Fruit fly (Drosophila melanogaster): Measurements from ENCODE around the gene Arc42.

The Arc42 gene

DNA sequence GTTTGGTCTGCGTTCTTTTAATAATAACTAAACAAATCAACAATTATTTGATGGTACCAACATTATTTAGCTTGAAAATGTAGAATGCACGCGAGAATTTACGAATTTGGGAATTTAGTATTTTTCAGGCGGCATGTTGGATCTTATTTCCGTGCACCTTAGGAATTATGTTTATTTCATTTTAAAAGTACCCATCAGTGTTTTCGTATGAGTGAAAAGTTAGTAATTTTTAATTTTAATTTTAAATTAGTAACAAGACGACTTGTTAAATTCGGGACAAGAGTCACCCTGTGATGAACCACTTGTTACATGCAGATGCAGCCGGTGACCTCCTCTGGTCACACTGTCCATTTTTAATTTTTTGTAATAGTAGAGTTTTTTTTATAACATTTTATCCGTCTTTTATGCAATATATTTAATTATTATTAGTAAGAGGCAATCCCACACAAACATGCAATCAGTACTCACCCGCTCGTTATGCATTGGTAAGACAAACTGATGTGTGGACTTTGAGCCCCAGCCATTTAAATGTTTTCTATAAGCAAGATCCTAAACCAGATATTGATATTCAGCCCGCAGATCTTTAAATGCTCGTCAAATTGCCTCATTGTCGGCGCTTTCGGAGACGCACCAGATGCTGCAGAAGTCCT is at the start of gene Arc42, which contains the start of gene CG17186:
Gene Arc42, plus strand, starts transcription at position 311 of the 650 bp plus-strand sequence.
Gene CG17186, minus strand, starts transcription at position 88 of the 650 bp plus-strand sequence.
- TF ChIP-seq noc (tag; optimal IDR thresholded peaks at IDR 0.05): no peak

dm6 chr3R:19830973-19831372 is 46.6 kb upstream of the Arc42 start:
- TF ChIP-seq noc (tag; optimal IDR thresholded peaks at IDR 0.05): peak; percentile 68

- TF ChIP-seq noc (tag; optimal IDR thresholded peaks at IDR 0.05): no peak
Observed at dm6 chr3R:19833546-19833945, 44.0 kb upstream of the Arc42 start.

- TF ChIP-seq noc (tag; optimal IDR thresholded peaks at IDR 0.05): peak; percentile 37
Observed at dm6 chr3R:19833963-19834362, 43.6 kb upstream of the Arc42 start.

DNA sequence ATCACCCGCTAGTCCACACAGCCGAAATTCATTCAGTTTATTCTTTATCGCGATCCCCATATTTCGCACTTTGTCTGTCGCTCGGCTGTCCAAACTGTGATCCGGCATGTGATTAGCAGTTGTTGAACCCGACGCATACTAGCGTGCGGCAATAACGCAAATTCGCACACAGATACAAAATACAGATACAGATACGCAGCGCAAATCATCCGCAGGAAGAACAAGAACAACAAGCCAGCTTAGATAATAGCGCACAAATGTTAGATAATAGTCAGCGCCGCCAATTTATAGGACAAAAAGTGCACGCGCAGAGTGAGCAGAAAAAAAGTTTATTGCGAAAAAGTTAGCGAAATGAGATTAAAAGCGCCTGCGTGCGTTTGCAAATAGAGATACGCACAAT is 42.6 kb upstream of the Arc42 start:
- peak; percentile 73 for TF ChIP-seq noc (tag; optimal IDR thresholded peaks at IDR 0.05)

- peak; percentile 61 for TF ChIP-seq noc (tag; optimal IDR thresholded peaks at IDR 0.05)
Observed at dm6 chr3R:19836687-19837086, 40.9 kb upstream of the Arc42 start, which contains the start of gene bnl. Gene bnl, minus strand, starts transcription at chr3R:19836817.

dm6 chr3R:19838925-19839601 is 38.5 kb upstream of the Arc42 start:
- no peak for TF ChIP-seq noc (tag; optimal IDR thresholded peaks at IDR 0.05)

DNA sequence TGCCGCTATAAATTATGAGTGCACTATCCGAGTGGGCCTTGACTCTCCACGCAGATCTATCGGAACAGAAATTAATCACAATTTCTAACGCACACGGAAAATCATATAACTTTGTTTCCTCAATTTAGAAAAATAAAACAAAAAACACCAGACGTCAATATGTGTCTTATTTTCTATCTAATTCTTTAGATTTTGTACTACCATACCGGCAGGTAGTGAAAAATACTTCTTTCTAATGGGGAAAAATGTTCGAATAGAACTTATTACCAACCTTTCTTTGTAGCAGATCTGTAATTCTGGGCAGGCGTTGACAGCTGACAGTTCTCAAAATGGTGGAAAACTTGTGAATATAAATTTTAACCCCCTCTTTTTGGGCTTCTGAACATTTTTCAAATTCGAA is 37.0 kb upstream of the Arc42 start, which contains the start of gene CG31459:
Gene CG31459, plus strand, starts transcription at position 301 of the 400 bp plus-strand sequence.
- no peak for TF ChIP-seq noc (tag; optimal IDR thresholded peaks at IDR 0.05)

- TF ChIP-seq noc (tag; optimal IDR thresholded peaks at IDR 0.05): no peak
Observed at dm6 chr3R:19843888-19844287, 33.6 kb upstream of the Arc42 start.

- TF ChIP-seq noc (tag; optimal IDR thresholded peaks at IDR 0.05): peak; percentile 51
Observed at dm6 chr3R:19846870-19847590, 30.5 kb upstream of the Arc42 start, which contains the start of gene MICU3. Gene MICU3, plus strand, starts transcription at chr3R:19847311.

- TF ChIP-seq noc (tag; optimal IDR thresholded peaks at IDR 0.05): no peak
Observed at dm6 chr3R:19847591-19848256, 29.8 kb upstream of the Arc42 start.

dm6 chr3R:19858017-19858659 is 19.4 kb upstream of the Arc42 start:
- peak; percentile 80 for TF ChIP-seq noc (tag; optimal IDR thresholded peaks at IDR 0.05)

- TF ChIP-seq noc (tag; optimal IDR thresholded peaks at IDR 0.05): no peak
Observed at dm6 chr3R:19858944-19859343, 18.6 kb upstream of the Arc42 start.

dm6 chr3R:19859370-19860033 is 18.0 kb upstream of the Arc42 start:
- peak; percentile 74 for TF ChIP-seq noc (tag; optimal IDR thresholded peaks at IDR 0.05)
